In genomic region chrII:4419956-4420355, ce11 we compare ENCODE assay signal across 5 worm cellular contexts.
A peak's percentile ranks its signal among the peaks of the same experiment; 100 is the strongest.
TF ChIP-seq lines count a peak whose summit lies in the region.

TSS of gene bpnt-1 (plus strand) at chrII:4420256.

TF ChIP-seq in whole organism, L1 larva, 84 proteins besides CTCF, POLR2A, EP300 and RAD21 (continues in another document):
- no peak for TF ChIP-seq mdl-1 (tag; optimal IDR thresholded peaks at IDR 0.05; lab: Kevin White, UChicago)
- TF ChIP-seq dpl-1 (GFP tag; optimal IDR thresholded peaks at IDR 0.05; lab: Kevin White, UChicago): peak in 1 of 3 experiments; percentile 6
- TF ChIP-seq mep-1 (tag; optimal IDR thresholded peaks at IDR 0.05; lab: Kevin White, UChicago): peak; percentile 31
- peak; percentile 18 for TF ChIP-seq nhr-47 (tag; optimal IDR thresholded peaks at IDR 0.05; lab: Kevin White, UChicago)
- no peak for TF ChIP-seq hlh-4 (tag; optimal IDR thresholded peaks at IDR 0.05; lab: Kevin White, UChicago)
- no peak for TF ChIP-seq Y116A8C.19 (tag; optimal IDR thresholded peaks at IDR 0.05; lab: Kevin White, UChicago; ENCODE audit: borderline replicate concordance)
- no peak for TF ChIP-seq nhr-19 (GFP tag; conservative IDR thresholded peaks at IDR 0.05; lab: Robert Waterston, UW)
- no peak for TF ChIP-seq hlh-17 (GFP tag; optimal IDR thresholded peaks at IDR 0.05; lab: Kevin White, UChicago; ENCODE audit: borderline replicate concordance)
- peak; percentile 33 for TF ChIP-seq snu-23 (GFP tag; optimal IDR thresholded peaks at IDR 0.05; lab: Kevin White, UChicago)
- peak; percentile 37 for TF ChIP-seq nhr-90 (tag; optimal IDR thresholded peaks at IDR 0.05; lab: Kevin White, UChicago; ENCODE audit: poor library complexity)
- TF ChIP-seq C16A3.4 (tag; optimal IDR thresholded peaks at IDR 0.05; lab: Kevin White, UChicago): no peak
- TF ChIP-seq lsy-2 (tag; optimal IDR thresholded peaks at IDR 0.05; lab: Kevin White, UChicago): peak in 1 of 2 experiments; percentile 41
- TF ChIP-seq nhr-20 (tag; optimal IDR thresholded peaks at IDR 0.05; lab: Kevin White, UChicago): peak; percentile 49
- TF ChIP-seq blmp-1 (tag; optimal IDR thresholded peaks at IDR 0.05; lab: Kevin White, UChicago): peak; percentile 29
- peak; percentile 65 for TF ChIP-seq nhr-85 (tag; lab: Kevin White, UChicago)
- peak; percentile 33 for TF ChIP-seq dsc-1 (tag; optimal IDR thresholded peaks at IDR 0.05; lab: Kevin White, UChicago)
- TF ChIP-seq F16B12.6 (tag; optimal IDR thresholded peaks at IDR 0.05; lab: Kevin White, UChicago): peak; percentile 39

TF ChIP-seq in whole organism, L2 larva, 48 proteins besides CTCF, POLR2A, EP300 and RAD21:
- TF ChIP-seq mdl-1 (tag; optimal IDR thresholded peaks at IDR 0.05; lab: Kevin White, UChicago) (no peak), R02D3.7 (tag; optimal IDR thresholded peaks at IDR 0.05; lab: Kevin White, UChicago) (no peak), alr-1 (tag; optimal IDR thresholded peaks at IDR 0.05; lab: Kevin White, UChicago) (no peak), skn-1 (tag; optimal IDR thresholded peaks at IDR 0.05; lab: Kevin White, UChicago) (no peak), nhr-237 (tag; optimal IDR thresholded peaks at IDR 0.05; lab: Kevin White, UChicago) (no peak), nhr-25 (tag; optimal IDR thresholded peaks at IDR 0.05; lab: Kevin White, UChicago) (no peak), sma-9 (GFP tag; optimal IDR thresholded peaks at IDR 0.05; lab: Kevin White, UChicago) (peak; percentile 14), sma-9 (tag; optimal IDR thresholded peaks at IDR 0.05; lab: Kevin White, UChicago) (no peak), nhr-6 (tag; optimal IDR thresholded peaks at IDR 0.05; lab: Kevin White, UChicago) (no peak), snpc-4 (tag; optimal IDR thresholded peaks at IDR 0.05; lab: Kevin White, UChicago) (no peak), fos-1 (tag; optimal IDR thresholded peaks at IDR 0.05; lab: Kevin White, UChicago) (no peak), ztf-4 (tag; optimal IDR thresholded peaks at IDR 0.05; lab: Kevin White, UChicago) (no peak), C34F6.9 (tag; optimal IDR thresholded peaks at IDR 0.05; lab: Kevin White, UChicago) (peak; percentile 12), zag-1 (tag; optimal IDR thresholded peaks at IDR 0.05; lab: Kevin White, UChicago) (no peak), nhr-21 (tag; optimal IDR thresholded peaks at IDR 0.05; lab: Kevin White, UChicago) (peak; percentile 27), sma-3 (GFP tag; optimal IDR thresholded peaks at IDR 0.05; lab: Kevin White, UChicago) (no peak)

TF ChIP-seq in whole organism, L3 larva, 47 proteins besides CTCF, POLR2A, EP300 and RAD21:
- peak; percentile 14 for TF ChIP-seq ceh-28 (tag; optimal IDR thresholded peaks at IDR 0.05; lab: Kevin White, UChicago)
- no peak for TF ChIP-seq nhr-12 (tag; optimal IDR thresholded peaks at IDR 0.05; lab: Kevin White, UChicago)
- TF ChIP-seq elt-2 (tag; optimal IDR thresholded peaks at IDR 0.05; lab: Kevin White, UChicago): no peak

TF ChIP-seq in whole organism, L4 larva, 104 proteins besides CTCF, POLR2A, EP300 and RAD21:
- no peak for TF ChIP-seq ceh-82 (tag; optimal IDR thresholded peaks at IDR 0.05; lab: Kevin White, UChicago)
- peak; percentile 12 for TF ChIP-seq nhr-28 (tag; optimal IDR thresholded peaks at IDR 0.05; lab: Kevin White, UChicago)
- TF ChIP-seq Y105C5A.15 (GFP tag; IDR thresholded peaks at IDR 0.05; lab: Robert Waterston, UW): no peak
- no peak for TF ChIP-seq egl-27 (tag; optimal IDR thresholded peaks at IDR 0.05; lab: Kevin White, UChicago)
- peak in 1 of 2 experiments; percentile 19 for TF ChIP-seq mdl-1 (tag; optimal IDR thresholded peaks at IDR 0.05; lab: Kevin White, UChicago)
- peak; percentile 39 for TF ChIP-seq hlh-30 (tag; optimal IDR thresholded peaks at IDR 0.05; lab: Kevin White, UChicago; ENCODE audit: insufficient read depth)
- no peak for TF ChIP-seq dmd-9 (GFP tag; IDR thresholded peaks at IDR 0.05; lab: Robert Waterston, UW)
- TF ChIP-seq daf-19 (GFP tag; conservative IDR thresholded peaks at IDR 0.05; lab: Robert Waterston, UW): no peak
- peak; percentile 13 for TF ChIP-seq mxl-3 (GFP tag; optimal IDR thresholded peaks at IDR 0.05; lab: Kevin White, UChicago)
- TF ChIP-seq D1046.2 (GFP tag; IDR thresholded peaks at IDR 0.05; lab: Robert Waterston, UW): no peak
- TF ChIP-seq madf-5 (GFP tag; IDR thresholded peaks at IDR 0.05; lab: Robert Waterston, UW): no peak

TF ChIP-seq in whole organism, young adult, 124 proteins besides CTCF, POLR2A, EP300 and RAD21:
- TF ChIP-seq Y95B8A.8 (GFP tag; IDR thresholded peaks at IDR 0.05; lab: Robert Waterston, UW) (0 out of 2 replicates have a peak, but pooled peaks have one; percentile 28), attf-3 (GFP tag; conservative IDR thresholded peaks at IDR 0.05; lab: Robert Waterston, UW) (no peak)
TF ChIP-seq in whole organism, young adult: peak in this region for 1.
